Fruit fly (Drosophila melanogaster): ENCODE data around the gene Pomp.

Gene Pomp

DNA sequence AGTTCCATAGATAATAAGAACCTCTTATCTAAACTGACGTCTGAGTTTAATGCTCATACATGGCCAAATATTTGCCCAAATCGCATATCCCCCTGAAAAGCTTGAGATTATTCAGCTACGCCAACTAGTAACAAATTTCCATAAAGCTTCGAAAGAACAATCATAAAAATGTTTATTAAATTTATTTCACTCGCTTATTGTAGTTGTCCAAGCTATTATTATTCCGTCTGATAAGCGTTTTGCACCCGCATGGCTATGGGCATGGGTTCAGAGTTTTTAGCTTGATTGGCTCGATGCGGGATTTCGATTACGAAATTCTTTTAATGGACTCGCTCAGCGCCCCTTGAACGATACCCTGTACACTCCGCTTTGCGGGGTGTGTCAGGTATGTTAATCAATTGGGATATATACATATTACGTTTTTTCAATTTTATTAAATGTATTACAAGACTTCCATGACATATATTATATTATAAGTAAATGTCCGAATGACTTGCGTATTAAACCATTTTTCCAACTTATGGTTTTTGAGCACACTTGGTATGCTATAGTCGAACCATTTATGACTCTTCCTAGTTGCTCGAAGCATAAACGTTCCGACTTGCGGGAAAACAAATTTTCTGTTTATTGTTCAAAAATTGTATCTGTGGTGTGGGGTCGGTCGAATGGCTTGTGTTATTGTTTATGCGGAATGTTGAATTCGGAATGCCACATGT lies 18.3 kb downstream of the Pomp start (continued):
- TF ChIP-seq Hand (GFP tag; optimal IDR thresholded peaks at IDR 0.05) (peak; percentile 94), CG17359 (tag; optimal IDR thresholded peaks at IDR 0.05) (peak; percentile 97), CG2678 (tag; optimal IDR thresholded peaks at IDR 0.05) (peak; percentile 97), gcm (GFP tag; optimal IDR thresholded peaks at IDR 0.05) (peak; percentile 98), zen (tag; optimal IDR thresholded peaks at IDR 0.05) (peak; percentile 86), CG17361 (GFP tag; IDR thresholded peaks at IDR 0.05) (peak; percentile 96), ATbp (GFP tag; optimal IDR thresholded peaks at IDR 0.05) (peak; percentile 93), CG8388 (GFP tag; optimal IDR thresholded peaks at IDR 0.05) (peak; percentile 95), slp2 (GFP tag; optimal IDR thresholded peaks at IDR 0.05) (peak; percentile 73), CTCF (GFP tag; optimal IDR thresholded peaks at IDR 0.05) (peak; percentile 60), inv (GFP tag; IDR thresholded peaks at IDR 0.05; ENCODE audit: partially characterized antibody) (peak; percentile 73), Mad (GFP tag; optimal IDR thresholded peaks at IDR 0.05) (peak; percentile 90), vvl (GFP tag; IDR thresholded peaks at IDR 0.05) (peak; percentile 98), trem (tag; optimal IDR thresholded peaks at IDR 0.05) (peak; percentile 86), ro (GFP tag; IDR thresholded peaks at IDR 0.05) (peak; percentile 89), CG18619 (GFP tag; optimal IDR thresholded peaks at IDR 0.05) (peak; percentile 95), CG8944 (GFP tag; optimal IDR thresholded peaks at IDR 0.05) (peak; percentile 69), CG3281 (GFP tag; optimal IDR thresholded peaks at IDR 0.05) (peak; percentile 96), CG15601 (tag; optimal IDR thresholded peaks at IDR 0.05) (peak; percentile 89), Max (GFP tag; optimal IDR thresholded peaks at IDR 0.05) (peak; percentile 88), btn (GFP tag; optimal IDR thresholded peaks at IDR 0.05) (no peak), Pdp1 (GFP tag; optimal IDR thresholded peaks at IDR 0.05) (peak; percentile 64 to 83), CG12104 (GFP tag; optimal IDR thresholded peaks at IDR 0.05) (peak; percentile 90), CG8359 (GFP tag; optimal IDR thresholded peaks at IDR 0.05; ENCODE audit: borderline replicate concordance) (peak; percentile 84), slbo (GFP tag; IDR thresholded peaks at IDR 0.05) (peak; percentile 97), CG4730 (GFP tag; IDR thresholded peaks at IDR 0.05) (peak; percentile 95), chn (GFP tag; optimal IDR thresholded peaks at IDR 0.05) (peak; percentile 88), CG1529 (GFP tag; optimal IDR thresholded peaks at IDR 0.05) (peak; percentile 94), cato (GFP tag; optimal IDR thresholded peaks at IDR 0.05; ENCODE audit: borderline replicate concordance) (peak; percentile 84), otp (GFP tag; IDR thresholded peaks at IDR 0.05) (peak; percentile 94), CG2116 (GFP tag; optimal IDR thresholded peaks at IDR 0.05) (peak; percentile 73), onecut (GFP tag; IDR thresholded peaks at IDR 0.05) (peak; percentile 82), lmd (GFP tag; IDR thresholded peaks at IDR 0.05) (peak; percentile 96), CG17802 (tag; optimal IDR thresholded peaks at IDR 0.05) (peak; percentile 75), ase (GFP tag; IDR thresholded peaks at IDR 0.05) (peak; percentile 93), Jarid2 (GFP tag; optimal IDR thresholded peaks at IDR 0.05) (peak; percentile 86), CoRest (tag; optimal IDR thresholded peaks at IDR 0.05) (peak; percentile 97), HmgD (GFP tag; optimal IDR thresholded peaks at IDR 0.05) (peak; percentile 12), odd (GFP tag; optimal IDR thresholded peaks at IDR 0.05) (peak; percentile 94), unpg (GFP tag; optimal IDR thresholded peaks at IDR 0.05) (peak; percentile 97), br (optimal IDR thresholded peaks at IDR 0.05) (no peak), rib (GFP tag; IDR thresholded peaks at IDR 0.05) (peak; percentile 91), dmrt99B (tag; optimal IDR thresholded peaks at IDR 0.05) (peak; percentile 97), NC2α (GFP tag; optimal IDR thresholded peaks at IDR 0.05) (peak; percentile 15), NC2β (GFP tag; optimal IDR thresholded peaks at IDR 0.05) (peak; percentile 78), CG17568 (GFP tag; optimal IDR thresholded peaks at IDR 0.05) (peak; percentile 93), Scr (GFP tag; IDR thresholded peaks at IDR 0.05; ENCODE audit: partially characterized antibody) (peak; percentile 71), CG15269 (tag; optimal IDR thresholded peaks at IDR 0.05) (peak; percentile 97), chinmo (GFP tag; IDR thresholded peaks at IDR 0.05; ENCODE audit: partially characterized antibody) (peak; percentile 80; the same call in 3 of the 4 replicates)
